Worm (Caenorhabditis elegans) whole organism, L1 larva: ENCODE measurements around the gene R09B5.11.

Experiments
- C04F5.9 ChIP-seq: sonication (generic microtip); optimal IDR thresholded peaks from 2 replicates; lab custom pipeline; 2016; ENCODE audit warnings: missing genetic modification characterization, missing compliant biosample characterization
- C34B4.2 ChIP-seq: sonication (generic microtip); optimal IDR thresholded peaks from 2 replicates; lab custom pipeline; 2017; ENCODE audit warnings: mild to moderate bottlenecking, missing genetic modification characterization, missing compliant biosample characterization
- aha-1 ChIP-seq: fragments of 150-350 bp; optimal IDR thresholded peaks from 2 replicates; lab custom pipeline; 2014; ENCODE audit warnings: missing biosample characterization, missing genetic modification characterization
- aly-2 ChIP-seq: fragments of 150-350 bp; optimal IDR thresholded peaks from 2 replicates; lab custom pipeline; 2014; ENCODE audit warnings: missing biosample characterization, missing genetic modification characterization
- blmp-1 ChIP-seq: fragments of 150-350 bp; optimal IDR thresholded peaks from 2 replicates; lab custom pipeline; 2014; ENCODE audit warnings: missing biosample characterization, missing genetic modification characterization
- ceh-63 ChIP-seq: fragments of 200-800 bp; sonication (Bioruptor generic); optimal IDR thresholded peaks from 2 replicates; lab custom pipeline; 2018; ENCODE audit warnings: mild to moderate bottlenecking, missing genetic modification characterization, missing compliant biosample characterization
- ceh-8 ChIP-seq: fragments of 200-800 bp; sonication (Bioruptor generic); optimal IDR thresholded peaks from 2 replicates; lab custom pipeline; 2018; ENCODE audit warnings: mild to moderate bottlenecking, missing genetic modification characterization, moderate library complexity, missing compliant biosample characterization
- ceh-82 ChIP-seq, 3 experiments: fragments of 150-350 bp in 1 of 3; sonication (generic microtip) in 2 of 3; optimal IDR thresholded peaks; 2 replicates each; lab custom pipeline; 2014 to 2017; ENCODE audit warnings: missing biosample characterization in 3 of 3, missing genetic modification characterization in 3 of 3
- ceh-88 ChIP-seq: fragments of 200-800 bp; sonication (Bioruptor generic); IDR thresholded peaks from 2 replicates; pipeline ENCODE4 v1.3.6; 2022; ENCODE audit warnings: missing genetic modification characterization, missing compliant biosample characterization
- efl-1 ChIP-seq, 4 experiments: fragments of 150-350 bp; optimal IDR thresholded peaks in 3 of 4; peaks in 1 of 4; 1 replicate in 1 of 4; 2 replicates in 3 of 4; lab custom pipeline; 2014; ENCODE audit warnings: missing biosample characterization in 2 of 4, missing genetic modification characterization in 2 of 4, missing genetic modification reagents in 2 of 4
- efl-3 ChIP-seq: fragments of 200-800 bp; sonication (Bioruptor generic); optimal IDR thresholded peaks from 2 replicates; lab custom pipeline; 2018; ENCODE audit warnings: mild to moderate bottlenecking, missing genetic modification characterization, missing compliant biosample characterization
- egl-13 ChIP-seq: sonication (generic microtip); optimal IDR thresholded peaks from 2 replicates; lab custom pipeline; 2016; ENCODE audit warnings: missing genotype, missing genetic modification reagents, missing genetic modification characterization, missing compliant biosample characterization
- ets-5 ChIP-seq: fragments of 200-800 bp; sonication (Bioruptor generic); IDR thresholded peaks from 2 replicates; pipeline ENCODE4 v1.3.6; 2022; ENCODE audit warnings: missing genetic modification characterization, missing compliant biosample characterization
- fkh-10 ChIP-seq: sonication (generic microtip); optimal IDR thresholded peaks from 2 replicates; lab custom pipeline; 2017; ENCODE audit warnings: missing biosample characterization, missing genetic modification reagents, missing genetic modification characterization
- fos-1 ChIP-seq: fragments of 150-350 bp; optimal IDR thresholded peaks from 2 replicates; lab custom pipeline; 2014; ENCODE audit warnings: missing biosample characterization, missing genetic modification characterization
- grh-1 ChIP-seq: fragments of 200-800 bp; sonication (Bioruptor generic); IDR thresholded peaks from 2 replicates; pipeline ENCODE4 v1.3.6; 2022; ENCODE audit warnings: missing genetic modification reagents, missing genetic modification characterization, missing compliant biosample characterization
- hlh-4 ChIP-seq: sonication (generic microtip); optimal IDR thresholded peaks from 2 replicates; lab custom pipeline; 2016; ENCODE audit warnings: mild to moderate bottlenecking, missing genetic modification characterization, missing compliant biosample characterization
- lin-13 ChIP-seq: fragments of 150-350 bp; optimal IDR thresholded peaks from 2 replicates; lab custom pipeline; 2014; ENCODE audit warnings: missing biosample characterization, missing genetic modification reagents, missing genetic modification characterization
- lin-14 ChIP-seq: fragments of 200-800 bp; sonication (Bioruptor generic); optimal IDR thresholded peaks from 2 replicates; lab custom pipeline; 2018; ENCODE audit warnings: mild to moderate bottlenecking, missing genetic modification characterization, moderate library complexity, missing compliant biosample characterization
- lin-15B ChIP-seq: fragments of 150-350 bp; sonication (generic microtip); optimal IDR thresholded peaks from 3 replicates; lab custom pipeline; 2014; ENCODE audit warnings: missing biosample characterization, missing genetic modification characterization
- lin-35 ChIP-seq, 2 experiments: fragments of 150-350 bp; optimal IDR thresholded peaks; 2 replicates each; lab custom pipeline; 2014; ENCODE audit warnings: missing biosample characterization in 2 of 2, missing genetic modification characterization in 2 of 2, missing genetic modification reagents in 2 of 2
- lir-3 ChIP-seq: sonication (generic microtip); optimal IDR thresholded peaks from 2 replicates; lab custom pipeline; 2016; ENCODE audit warnings: mild to moderate bottlenecking, missing genetic modification characterization, moderate library complexity, missing compliant biosample characterization; ENCODE audit not compliant: poor library complexity
- lsy-2 ChIP-seq, 2 experiments: fragments of 150-350 bp; optimal IDR thresholded peaks; 2 replicates each; lab custom pipeline; 2014; ENCODE audit warnings: missing biosample characterization in 2 of 2, missing genetic modification characterization in 2 of 2
- mab-9 ChIP-seq: fragments of 200-800 bp; sonication (Bioruptor generic); IDR thresholded peaks from 2 replicates; pipeline ENCODE4 v1.3.6; 2022; ENCODE audit warnings: missing genetic modification reagents, missing genetic modification characterization, missing compliant biosample characterization
- mef-2 ChIP-seq: fragments of 150-350 bp; optimal IDR thresholded peaks from 2 replicates; lab custom pipeline; 2014; ENCODE audit warnings: missing biosample characterization, missing genetic modification characterization
- nhr-11 ChIP-seq: fragments of 150-350 bp; optimal IDR thresholded peaks from 2 replicates; lab custom pipeline; 2014; ENCODE audit warnings: missing biosample characterization, missing genetic modification characterization
- nhr-28 ChIP-seq: fragments of 150-350 bp; optimal IDR thresholded peaks from 2 replicates; lab custom pipeline; 2014; ENCODE audit warnings: missing biosample characterization, missing genetic modification characterization
- nhr-71 ChIP-seq: sonication (generic microtip); optimal IDR thresholded peaks from 2 replicates; lab custom pipeline; 2016; ENCODE audit warnings: mild to moderate bottlenecking, missing genetic modification characterization, moderate library complexity, missing compliant biosample characterization
- nhr-76 ChIP-seq: sonication (generic microtip); optimal IDR thresholded peaks from 2 replicates; lab custom pipeline; 2017; ENCODE audit warnings: missing biosample characterization, missing genetic modification characterization
- nhr-77 ChIP-seq: fragments of 150-350 bp; optimal IDR thresholded peaks from 2 replicates; lab custom pipeline; 2014; ENCODE audit warnings: missing biosample characterization, missing genetic modification characterization
- nhr-84 ChIP-seq: sonication (generic microtip); optimal IDR thresholded peaks from 2 replicates; lab custom pipeline; 2017; ENCODE audit warnings: missing biosample characterization, missing genetic modification characterization
- nhr-90 ChIP-seq: sonication (generic microtip); optimal IDR thresholded peaks from 2 replicates; lab custom pipeline; 2016; ENCODE audit warnings: mild to moderate bottlenecking, missing genetic modification characterization, missing compliant biosample characterization; ENCODE audit not compliant: poor library complexity
- pag-3 ChIP-seq: sonication (generic microtip); optimal IDR thresholded peaks from 2 replicates; lab custom pipeline; 2017; ENCODE audit warnings: missing genetic modification characterization, mild to moderate bottlenecking, missing compliant biosample characterization, antibody characterized with exemption, borderline replicate concordance; ENCODE audit not compliant: insufficient read depth
- pqm-1 ChIP-seq: sonication (generic microtip); optimal IDR thresholded peaks from 3 replicates; lab custom pipeline; 2017; ENCODE audit warnings: missing biosample characterization, missing genetic modification characterization
- rnt-1 ChIP-seq: sonication (generic microtip); optimal IDR thresholded peaks from 2 replicates; lab custom pipeline; 2016; ENCODE audit warnings: mild to moderate bottlenecking, missing genetic modification characterization, moderate library complexity, missing compliant biosample characterization
- sox-4 ChIP-seq: sonication (generic microtip); optimal IDR thresholded peaks from 2 replicates; lab custom pipeline; 2016; ENCODE audit warnings: missing genetic modification characterization, missing compliant biosample characterization
- sup-37 ChIP-seq: fragments of 200-800 bp; sonication (Bioruptor generic); optimal IDR thresholded peaks from 2 replicates; lab custom pipeline; 2018; ENCODE audit warnings: mild to moderate bottlenecking, missing genetic modification characterization, missing compliant biosample characterization
- swsn-7 ChIP-seq: sonication (generic microtip); optimal IDR thresholded peaks from 2 replicates; lab custom pipeline; 2016; ENCODE audit warnings: missing genetic modification characterization, missing compliant biosample characterization
- tbx-2 ChIP-seq: sonication (generic microtip); optimal IDR thresholded peaks from 2 replicates; lab custom pipeline; 2016; ENCODE audit warnings: missing genetic modification characterization, missing compliant biosample characterization
- unc-130 ChIP-seq: fragments of 150-350 bp; optimal IDR thresholded peaks from 2 replicates; lab custom pipeline; 2017; ENCODE audit warnings: missing biosample characterization, missing genetic modification characterization, inconsistent platforms
- unc-62 ChIP-seq: fragments of 150-350 bp; optimal IDR thresholded peaks from 2 replicates; lab custom pipeline; 2014; ENCODE audit warnings: missing biosample characterization, missing genetic modification reagents, missing genetic modification characterization
- unc-98 ChIP-seq: fragments of 200-800 bp; sonication (Bioruptor generic); IDR thresholded peaks from 2 replicates; pipeline ENCODE4 v1.3.6; 2022; ENCODE audit warnings: missing genetic modification characterization, missing compliant biosample characterization
- xbp-1 ChIP-seq: sonication (generic microtip); optimal IDR thresholded peaks from 2 replicates; lab custom pipeline; 2016; ENCODE audit warnings: missing genetic modification characterization, missing compliant biosample characterization
- zag-1 ChIP-seq: fragments of 150-350 bp; optimal IDR thresholded peaks from 2 replicates; lab custom pipeline; 2014; ENCODE audit warnings: missing biosample characterization, missing genetic modification characterization
- ztf-11 ChIP-seq, 2 experiments: sonication (generic microtip); optimal IDR thresholded peaks; 2 replicates each; lab custom pipeline; 2016 to 2017; ENCODE audit warnings: missing genetic modification characterization in 2 of 2, missing biosample characterization in 1 of 2, missing compliant biosample characterization in 1 of 2

The R09B5.11 gene

ce11 chrV:1416154-1416553 is 22.9 kb upstream of the R09B5.11 start:
- TF ChIP-seq C04F5.9 (tag; lab: Kevin White, UChicago): no peak
- TF ChIP-seq ceh-88: no peak
- TF ChIP-seq aly-2: no peak
- TF ChIP-seq xbp-1 (tag; lab: Kevin White, UChicago): no peak
- no peak for TF ChIP-seq nhr-11 (tag; lab: Kevin White, UChicago)
- TF ChIP-seq ets-5 (GFP tag; lab: Robert Waterston, UW): no peak
- TF ChIP-seq egl-13 (tag; lab: Kevin White, UChicago): no peak
- no peak for TF ChIP-seq mef-2 (tag; lab: Kevin White, UChicago)
- TF ChIP-seq pqm-1 (tag; lab: Kevin White, UChicago): no peak
- TF ChIP-seq ceh-8 (GFP tag; lab: Kevin White, UChicago): no peak
- TF ChIP-seq nhr-90 (tag; lab: Kevin White, UChicago): no peak
- no peak for TF ChIP-seq lsy-2 (tag; optimal IDR thresholded peaks at IDR 0.05; lab: Kevin White, UChicago)
- TF ChIP-seq unc-98 (GFP tag; lab: Robert Waterston, UW): no peak
- TF ChIP-seq blmp-1 (tag; lab: Kevin White, UChicago): no peak
- TF ChIP-seq ceh-82 (tag; optimal IDR thresholded peaks at IDR 0.05; lab: Kevin White, UChicago): no peak

ce11 chrV:1422269-1422668 is 16.7 kb upstream of the R09B5.11 start:
- no peak for TF ChIP-seq grh-1
- TF ChIP-seq lin-14 (GFP tag; lab: Kevin White, UChicago): peak; percentile 78
- TF ChIP-seq ceh-63: no peak
- no peak for TF ChIP-seq rnt-1 (tag; lab: Kevin White, UChicago)
- no peak for TF ChIP-seq ets-5 (GFP tag; lab: Robert Waterston, UW)
- peak; percentile 8 for TF ChIP-seq fkh-10 (GFP tag; lab: Kevin White, UChicago)

ce11 chrV:1423338-1423737 is 15.7 kb upstream of the R09B5.11 start:
- TF ChIP-seq efl-1 (optimal IDR thresholded peaks at IDR 0.05; lab: Kevin White, UChicago) (no peak), efl-1 (GFP tag; optimal IDR thresholded peaks at IDR 0.05 in 1 of 2; lab: Kevin White, UChicago) (no peak), swsn-7 (no peak), fos-1 (tag; lab: Kevin White, UChicago) (no peak), nhr-71 (no peak), ztf-11 (tag; optimal IDR thresholded peaks at IDR 0.05; lab: Kevin White, UChicago) (no peak), mab-9 (GFP tag; lab: Robert Waterston, UW) (no peak), pag-3 (no peak), nhr-84 (tag; lab: Kevin White, UChicago) (no peak), aly-2 (no peak), nhr-77 (no peak), nhr-28 (tag; lab: Kevin White, UChicago) (no peak), lin-14 (GFP tag; lab: Kevin White, UChicago) (no peak), ceh-63 (no peak), zag-1 (no peak), tbx-2 (no peak), lir-3 (tag; lab: Kevin White, UChicago) (no peak), efl-3 (no peak)

- no peak for TF ChIP-seq C34B4.2 (tag; lab: Kevin White, UChicago)
- no peak for TF ChIP-seq efl-1 (optimal IDR thresholded peaks at IDR 0.05; lab: Kevin White, UChicago)
- peak in 1 of 2 experiments; percentile 60 for TF ChIP-seq efl-1 (GFP tag; optimal IDR thresholded peaks at IDR 0.05 in 1 of 2; lab: Kevin White, UChicago)
Observed at ce11 chrV:1425595-1425994, 13.4 kb upstream of the R09B5.11 start, which contains the start of gene R12A1.3. Gene R12A1.3 (minus strand): TSS chrV:1425794.

- TF ChIP-seq aha-1 (tag; lab: Kevin White, UChicago) (no peak), lin-14 (GFP tag; lab: Kevin White, UChicago) (no peak), zag-1 (no peak), nhr-76 (tag; lab: Kevin White, UChicago) (no peak), lin-15B (tag; lab: Kevin White, UChicago) (no peak), sup-37 (no peak), tbx-2 (no peak), unc-62 (GFP tag; lab: Kevin White, UChicago) (no peak), unc-130 (no peak), lir-3 (tag; lab: Kevin White, UChicago) (no peak), hlh-4 (tag; lab: Kevin White, UChicago) (no peak), C04F5.9 (tag; lab: Kevin White, UChicago) (no peak), lin-35 (GFP tag; optimal IDR thresholded peaks at IDR 0.05; lab: Kevin White, UChicago) (no peak), lin-13 (no peak), pqm-1 (tag; lab: Kevin White, UChicago) (no peak), ets-5 (GFP tag; lab: Robert Waterston, UW) (no peak), sox-4 (no peak)
- TF ChIP-seq, all 84 proteins: peak for 0
Observed at ce11 chrV:1431702-1432187, 7.3 kb upstream of the R09B5.11 start, which contains the start of gene ges-1. Gene ges-1 (minus strand): TSS chrV:1432137.
